Fruit fly (Drosophila melanogaster): ENCODE measurements around the gene RpL9.

The RpL9 gene

dm6 chr2L:11014018-11014611, 10.1 kb upstream of the RpL9 start (continued):
- TF ChIP-seq org-1 (GFP tag; optimal IDR thresholded peaks at IDR 0.05): no peak
- no peak for TF ChIP-seq HHEX (GFP tag; optimal IDR thresholded peaks at IDR 0.05)
- no peak for TF ChIP-seq NK7.1 (GFP tag; optimal IDR thresholded peaks at IDR 0.05)
- TF ChIP-seq br (optimal IDR thresholded peaks at IDR 0.05): no peak
- TF ChIP-seq bcd (GFP tag; optimal IDR thresholded peaks at IDR 0.05): no peak
- no peak for TF ChIP-seq Meics (GFP tag; optimal IDR thresholded peaks at IDR 0.05)
- TF ChIP-seq Vsx1 (GFP tag; optimal IDR thresholded peaks at IDR 0.05): no peak
- TF ChIP-seq CG17328 (GFP tag; IDR thresholded peaks at IDR 0.05): 0 out of 2 replicates have a peak, but pooled peaks have one; percentile 16
- 0 out of 3 replicates have a peak, but pooled peaks have one; percentile 14 for TF ChIP-seq CG34224 (GFP tag; IDR thresholded peaks at IDR 0.05; ENCODE audit: partially characterized antibody)
- TF ChIP-seq dpn (GFP tag; optimal IDR thresholded peaks at IDR 0.05): no peak
- TF ChIP-seq CG11247 (GFP tag; IDR thresholded peaks at IDR 0.05): 0 out of 2 replicates have a peak, but pooled peaks have one; percentile 27
- no peak for TF ChIP-seq D (optimal IDR thresholded peaks at IDR 0.05)
- TF ChIP-seq D (GFP tag; optimal IDR thresholded peaks at IDR 0.05): no peak
- TF ChIP-seq toy (GFP tag; IDR thresholded peaks at IDR 0.05): no peak
- 0 out of 2 replicates have a peak, but pooled peaks have one; percentile 27 for TF ChIP-seq Dref (GFP tag; IDR thresholded peaks at IDR 0.05)
- TF ChIP-seq dmrt99B (tag; optimal IDR thresholded peaks at IDR 0.05): no peak
- no peak for TF ChIP-seq ftz-f1 (GFP tag; optimal IDR thresholded peaks at IDR 0.05)
- no peak for TF ChIP-seq gt (GFP tag; IDR thresholded peaks at IDR 0.05)
- no peak for TF ChIP-seq CG11093 (GFP tag; IDR thresholded peaks at IDR 0.05)
- no peak for TF ChIP-seq CG6654 (GFP tag; optimal IDR thresholded peaks at IDR 0.05)
- TF ChIP-seq CG9609 (GFP tag; optimal IDR thresholded peaks at IDR 0.05): no peak
- TF ChIP-seq CG8359 (GFP tag; optimal IDR thresholded peaks at IDR 0.05; ENCODE audit: borderline replicate concordance): no peak
- no peak for TF ChIP-seq CG7786 (GFP tag; optimal IDR thresholded peaks at IDR 0.05)
- no peak for TF ChIP-seq Dip3 (GFP tag; optimal IDR thresholded peaks at IDR 0.05)
- TF ChIP-seq fd64A (GFP tag; optimal IDR thresholded peaks at IDR 0.05): no peak
- no peak for TF ChIP-seq kah (GFP tag; optimal IDR thresholded peaks at IDR 0.05)
- no peak for TF ChIP-seq CG13424 (tag; optimal IDR thresholded peaks at IDR 0.05)
- TF ChIP-seq CG10274 (GFP tag; optimal IDR thresholded peaks at IDR 0.05): no peak
- no peak for TF ChIP-seq zf30C (GFP tag; optimal IDR thresholded peaks at IDR 0.05)
- TF ChIP-seq CkIIα-i1 (GFP tag; IDR thresholded peaks at IDR 0.05): no peak
- TF ChIP-seq CG1647 (GFP tag; optimal IDR thresholded peaks at IDR 0.05): no peak
- no peak for TF ChIP-seq MESR4 (GFP tag; optimal IDR thresholded peaks at IDR 0.05)
- TF ChIP-seq CG11504 (tag; optimal IDR thresholded peaks at IDR 0.05): peak; percentile 89
- no peak for TF ChIP-seq Gug (GFP tag; IDR thresholded peaks at IDR 0.05)
- TF ChIP-seq CG2678 (tag; optimal IDR thresholded peaks at IDR 0.05): no peak
- no peak for TF ChIP-seq Side (GFP tag; optimal IDR thresholded peaks at IDR 0.05)
- no peak for TF ChIP-seq Aef1 (GFP tag; IDR thresholded peaks at IDR 0.05)
- peak; percentile 44 for TF ChIP-seq Med (GFP tag)
- no peak for TF ChIP-seq C15 (GFP tag; IDR thresholded peaks at IDR 0.05)
- TF ChIP-seq exex (tag; optimal IDR thresholded peaks at IDR 0.05): no peak
- no peak for TF ChIP-seq twi (tag; optimal IDR thresholded peaks at IDR 0.05)
- no peak for TF ChIP-seq CG10959 (GFP tag; IDR thresholded peaks at IDR 0.05)
- no peak for TF ChIP-seq cas (GFP tag; IDR thresholded peaks at IDR 0.05)
- TF ChIP-seq vfl (GFP tag; optimal IDR thresholded peaks at IDR 0.05): no peak
- no peak for TF ChIP-seq Mes4 (GFP tag; optimal IDR thresholded peaks at IDR 0.05)
- no peak for TF ChIP-seq gfzf (GFP tag; optimal IDR thresholded peaks at IDR 0.05)
- no peak for TF ChIP-seq CG2129 (GFP tag; IDR thresholded peaks at IDR 0.05; ENCODE audit: partially characterized antibody)

Data from whole organism, embryonic.